Worm (Caenorhabditis elegans) whole organism, L4/young adult: ENCODE results near the gene Y69A2AR.12.

Experiments used
- W03F9.2 ChIP-seq: fragments of 150-350 bp; optimal IDR thresholded peaks from 2 replicates; lab custom pipeline; 2014; ENCODE audit warnings: missing biosample characterization, missing genetic modification characterization
- dao-5 ChIP-seq: sonication (generic microtip); optimal IDR thresholded peaks from 2 replicates; lab custom pipeline; 2016; ENCODE audit warnings: missing genotype, missing genetic modification characterization, moderate library complexity, missing compliant biosample characterization
- him-1 ChIP-seq: sonication (generic microtip); optimal IDR thresholded peaks from 2 replicates; lab custom pipeline; 2016; ENCODE audit warnings: missing genotype, missing genetic modification reagents, missing genetic modification characterization, missing compliant biosample characterization

ce11 chrIV:2616853-2617252 is 48.4 kb downstream of the Y69A2AR.12 start:
- TF ChIP-seq him-1, result no peak
- no peak for TF ChIP-seq dao-5 (tag; lab: Kevin White, UChicago)
- no peak for TF ChIP-seq W03F9.2 (tag; lab: Kevin White, UChicago)
